Fruit fly (Drosophila melanogaster) whole organism, embryonic: ENCODE data around the gene CG31495.
A peak's percentile ranks its signal among the peaks of the same experiment; 100 is the strongest.

Experiments used
- Atf6 ChIP-seq: fragments of 200-800 bp; sonication (Bioruptor generic); IDR thresholded peaks from 2 replicates; pipeline ENCODE4 v1.3.6; 2022; ENCODE audit warnings: missing biosample characterization, missing genetic modification characterization
- BEAF-32 ChIP-seq: fragments of 200-800 bp; sonication (Bioruptor generic); optimal IDR thresholded peaks from 3 replicates; lab custom pipeline; 2017; ENCODE audit warnings: missing biosample characterization, missing genetic modification characterization, mild to moderate bottlenecking, moderate library complexity, missing genetic modification reagents
- C15 ChIP-seq: fragments of 200-800 bp; sonication (Bioruptor generic); IDR thresholded peaks from 3 replicates; pipeline ENCODE4 v1.3.6; 2022; ENCODE audit warnings: missing biosample characterization, missing genetic modification characterization
- CG10274 ChIP-seq: fragments of 200-800 bp; sonication (Bioruptor generic); optimal IDR thresholded peaks from 3 replicates; lab custom pipeline; 2017; ENCODE audit warnings: missing biosample characterization, mild to moderate bottlenecking, missing genetic modification characterization
- CG10654 ChIP-seq: fragments of 200-800 bp; sonication (Bioruptor generic); optimal IDR thresholded peaks from 2 replicates; lab custom pipeline; 2016; ENCODE audit warnings: missing biosample characterization, missing genetic modification characterization
- CG10979 ChIP-seq: fragments of 200-800 bp; sonication (Bioruptor generic); optimal IDR thresholded peaks from 2 replicates; lab custom pipeline; 2018; ENCODE audit warnings: missing biosample characterization, mild to moderate bottlenecking, missing genetic modification characterization, moderate library complexity
- CG11696 ChIP-seq: fragments of 200-800 bp; sonication (Bioruptor generic); IDR thresholded peaks from 2 replicates; pipeline ENCODE4 v1.3.6; 2022; ENCODE audit warnings: missing biosample characterization, missing genetic modification characterization
- CG12659 ChIP-seq: fragments of 200-800 bp; sonication (Bioruptor generic); optimal IDR thresholded peaks from 3 replicates; lab custom pipeline; 2017; ENCODE audit warnings: mild to moderate bottlenecking, missing biosample characterization, missing genetic modification reagents, missing genetic modification characterization
- CG13624 ChIP-seq: fragments of 200-800 bp; sonication (Bioruptor generic); optimal IDR thresholded peaks from 2 replicates; lab custom pipeline; 2016; ENCODE audit warnings: missing biosample characterization, missing genetic modification characterization
- CG18476 ChIP-seq: fragments of 200-800 bp; sonication (Bioruptor generic); optimal IDR thresholded peaks from 2 replicates; lab custom pipeline; 2016; ENCODE audit warnings: missing biosample characterization, mild to moderate bottlenecking, missing genetic modification characterization
- CG34376 ChIP-seq: fragments of 200-800 bp; sonication (Bioruptor generic); optimal IDR thresholded peaks from 2 replicates; lab custom pipeline; 2018; ENCODE audit warnings: missing biosample characterization, mild to moderate bottlenecking, missing genetic modification characterization
- CG4282 ChIP-seq: fragments of 200-800 bp; sonication (Bioruptor generic); optimal IDR thresholded peaks from 2 replicates; lab custom pipeline; 2016; ENCODE audit warnings: missing biosample characterization, missing genetic modification characterization
- CG4424 ChIP-seq: fragments of 200-800 bp; sonication (Bioruptor generic); optimal IDR thresholded peaks from 3 replicates; lab custom pipeline; 2016; ENCODE audit warnings: missing biosample characterization, missing genetic modification characterization
- CG6689 ChIP-seq: fragments of 200-800 bp; sonication (Bioruptor generic); IDR thresholded peaks from 2 replicates; pipeline ENCODE4 v1.3.6; 2022; ENCODE audit warnings: missing biosample characterization, missing genetic modification characterization
- CG8388 ChIP-seq: fragments of 200-800 bp; sonication (Bioruptor generic); optimal IDR thresholded peaks from 2 replicates; lab custom pipeline; 2019; ENCODE audit warnings: missing biosample characterization, mild to moderate bottlenecking, missing genetic modification characterization, moderate library complexity
- CG9727 ChIP-seq: fragments of 200-800 bp; sonication (Bioruptor generic); optimal IDR thresholded peaks from 3 replicates; lab custom pipeline; 2017; ENCODE audit warnings: missing biosample characterization, mild to moderate bottlenecking, missing genetic modification characterization
- CHES-1-like ChIP-seq: fragments of 200-800 bp; sonication (Bioruptor generic); optimal IDR thresholded peaks from 2 replicates; lab custom pipeline; 2016; ENCODE audit warnings: missing biosample characterization, missing genetic modification characterization
- E2f1 ChIP-seq: fragments of 200-800 bp; sonication (Bioruptor generic); IDR thresholded peaks from 2 replicates; pipeline ENCODE4 v1.3.6; 2022; ENCODE audit warnings: missing biosample characterization, missing genetic modification characterization
- Fer3 ChIP-seq: fragments of 200-800 bp; sonication (Bioruptor generic); optimal IDR thresholded peaks from 2 replicates; lab custom pipeline; 2018; ENCODE audit warnings: missing biosample characterization, mild to moderate bottlenecking, missing genetic modification characterization, moderate library complexity
- Gsc ChIP-seq: fragments of 200-800 bp; sonication (Bioruptor generic); IDR thresholded peaks from 2 replicates; pipeline ENCODE4 v1.3.6; 2022; ENCODE audit warnings: missing biosample characterization, missing genetic modification characterization
- HLH54F ChIP-seq: fragments of 200-800 bp; sonication (Bioruptor generic); optimal IDR thresholded peaks from 3 replicates; lab custom pipeline; 2016; ENCODE audit warnings: missing biosample characterization, missing genetic modification characterization
- Hand ChIP-seq: fragments of 200-800 bp; sonication (Bioruptor generic); optimal IDR thresholded peaks from 2 replicates; lab custom pipeline; 2017; ENCODE audit warnings: mild to moderate bottlenecking, missing biosample characterization, missing genetic modification reagents, missing genetic modification characterization
- Hr39 ChIP-seq: fragments of >200 bp; optimal IDR thresholded peaks from 2 replicates; lab custom pipeline; 2017
- Max ChIP-seq: fragments of 200-800 bp; sonication (Bioruptor generic); optimal IDR thresholded peaks from 2 replicates; lab custom pipeline; 2016; ENCODE audit warnings: missing biosample characterization, mild to moderate bottlenecking, missing genetic modification characterization
- Neu2 ChIP-seq: fragments of 200-800 bp; sonication (Bioruptor generic); optimal IDR thresholded peaks from 3 replicates; lab custom pipeline; 2016; ENCODE audit warnings: missing biosample characterization, missing genetic modification characterization, borderline replicate concordance
- Oli ChIP-seq: fragments of 200-800 bp; sonication (Bioruptor generic); optimal IDR thresholded peaks from 2 replicates; lab custom pipeline; 2018; ENCODE audit warnings: missing biosample characterization, mild to moderate bottlenecking, missing genetic modification characterization, moderate library complexity
- Side ChIP-seq: fragments of 200-800 bp; sonication (Bioruptor generic); optimal IDR thresholded peaks from 2 replicates; lab custom pipeline; 2016; ENCODE audit warnings: missing biosample characterization, missing genetic modification characterization
- abd-A ChIP-seq: fragments of 200-800 bp; sonication (Bioruptor generic); optimal IDR thresholded peaks from 3 replicates; lab custom pipeline; 2019; ENCODE audit warnings: missing biosample characterization, mild to moderate bottlenecking, missing genetic modification characterization, moderate library complexity
- ac ChIP-seq: fragments of 200-800 bp; sonication (Bioruptor generic); optimal IDR thresholded peaks from 3 replicates; lab custom pipeline; 2017; ENCODE audit warnings: missing biosample characterization, mild to moderate bottlenecking, missing genetic modification characterization
- az2 ChIP-seq: fragments of 200-800 bp; sonication (Bioruptor generic); optimal IDR thresholded peaks from 3 replicates; lab custom pipeline; 2016; ENCODE audit warnings: missing biosample characterization, missing genetic modification characterization
- bcd ChIP-seq: fragments of 200-800 bp; sonication (Bioruptor generic); optimal IDR thresholded peaks from 2 replicates; lab custom pipeline; 2017; ENCODE audit warnings: missing biosample characterization, mild to moderate bottlenecking, missing genetic modification characterization
- caup ChIP-seq: fragments of 200-800 bp; sonication (Bioruptor generic); optimal IDR thresholded peaks from 3 replicates; lab custom pipeline; 2017; ENCODE audit warnings: missing biosample characterization, mild to moderate bottlenecking, missing genetic modification characterization, moderate library complexity; ENCODE audit not compliant: severe bottlenecking
- crol ChIP-seq: fragments of 200-800 bp; sonication (Bioruptor generic); IDR thresholded peaks from 2 replicates; pipeline ENCODE4 v1.3.6; 2022; ENCODE audit warnings: missing biosample characterization, missing genetic modification characterization
- cwo ChIP-seq: fragments of 200-800 bp; sonication (Bioruptor generic); optimal IDR thresholded peaks from 3 replicates; lab custom pipeline; 2017; ENCODE audit warnings: missing biosample characterization, missing genetic modification characterization, mild to moderate bottlenecking, moderate library complexity, missing genetic modification reagents
- ems ChIP-seq: fragments of 200-800 bp; sonication (Bioruptor generic); optimal IDR thresholded peaks from 3 replicates; lab custom pipeline; 2016; ENCODE audit warnings: missing biosample characterization, missing genetic modification characterization
- gsb-n ChIP-seq: fragments of 200-800 bp; sonication (Bioruptor generic); optimal IDR thresholded peaks from 3 replicates; lab custom pipeline; 2018; ENCODE audit warnings: missing biosample characterization, mild to moderate bottlenecking, missing genetic modification characterization
- gt ChIP-seq: fragments of 200-800 bp; sonication (Bioruptor generic); IDR thresholded peaks from 2 replicates; pipeline ENCODE4 v1.3.6; 2022; ENCODE audit warnings: missing biosample characterization, missing genetic modification characterization
- lola ChIP-seq, 3 experiments: fragments of >200 bp in 2 of 3; fragments of 200-800 bp in 1 of 3; sonication (Bioruptor generic) in 1 of 3; optimal IDR thresholded peaks; 2 replicates each; lab custom pipeline; 2017 to 2019; ENCODE audit warnings: missing biosample characterization in 3 of 3, missing genetic modification characterization in 3 of 3, mild to moderate bottlenecking in 1 of 3, moderate library complexity in 1 of 3
- nom ChIP-seq: fragments of 200-800 bp; sonication (Bioruptor generic); optimal IDR thresholded peaks from 2 replicates; lab custom pipeline; 2017; ENCODE audit warnings: missing biosample characterization, missing genetic modification characterization, mild to moderate bottlenecking, moderate library complexity, missing genetic modification reagents
- scrt ChIP-seq: fragments of 200-800 bp; sonication (Bioruptor generic); optimal IDR thresholded peaks from 2 replicates; lab custom pipeline; 2018; ENCODE audit warnings: missing biosample characterization, mild to moderate bottlenecking, missing genetic modification characterization, moderate library complexity
- slbo ChIP-seq: fragments of 200-800 bp; sonication (Bioruptor generic); IDR thresholded peaks from 2 replicates; pipeline ENCODE4 v1.3.6; 2022; ENCODE audit warnings: missing biosample characterization, missing genetic modification characterization
- sqz ChIP-seq: fragments of 200-800 bp; sonication (Bioruptor generic); optimal IDR thresholded peaks from 3 replicates; lab custom pipeline; 2018; ENCODE audit warnings: missing biosample characterization, mild to moderate bottlenecking, missing genetic modification characterization
- toy ChIP-seq: fragments of 200-800 bp; sonication (Bioruptor generic); IDR thresholded peaks from 2 replicates; pipeline ENCODE4 v1.3.6; 2022; ENCODE audit warnings: missing biosample characterization, missing genetic modification characterization
- twi ChIP-seq: fragments of 200-800 bp; optimal IDR thresholded peaks from 2 replicates; lab custom pipeline; 2019; ENCODE audit warnings: missing biosample characterization, mild to moderate bottlenecking, missing genetic modification characterization, moderate library complexity
- tx ChIP-seq: fragments of 200-800 bp; sonication (Bioruptor generic); optimal IDR thresholded peaks from 2 replicates; lab custom pipeline; 2016; ENCODE audit warnings: missing biosample characterization, missing genetic modification characterization
- vfl ChIP-seq: fragments of 200-800 bp; sonication (Bioruptor generic); optimal IDR thresholded peaks from 2 replicates; lab custom pipeline; 2016; ENCODE audit warnings: missing biosample characterization, missing genetic modification characterization
- zen2 ChIP-seq: fragments of 200-800 bp; sonication (Bioruptor generic); IDR thresholded peaks from 3 replicates; pipeline ENCODE4 v1.3.6; 2022; ENCODE audit warnings: missing biosample characterization, missing genetic modification characterization; ENCODE audit not compliant: partially characterized antibody
- zfh2 ChIP-seq: fragments of 200-800 bp; sonication (Bioruptor generic); optimal IDR thresholded peaks from 2 replicates; lab custom pipeline; 2016; ENCODE audit warnings: missing biosample characterization, missing genetic modification characterization

The CG31495 gene

DNA sequence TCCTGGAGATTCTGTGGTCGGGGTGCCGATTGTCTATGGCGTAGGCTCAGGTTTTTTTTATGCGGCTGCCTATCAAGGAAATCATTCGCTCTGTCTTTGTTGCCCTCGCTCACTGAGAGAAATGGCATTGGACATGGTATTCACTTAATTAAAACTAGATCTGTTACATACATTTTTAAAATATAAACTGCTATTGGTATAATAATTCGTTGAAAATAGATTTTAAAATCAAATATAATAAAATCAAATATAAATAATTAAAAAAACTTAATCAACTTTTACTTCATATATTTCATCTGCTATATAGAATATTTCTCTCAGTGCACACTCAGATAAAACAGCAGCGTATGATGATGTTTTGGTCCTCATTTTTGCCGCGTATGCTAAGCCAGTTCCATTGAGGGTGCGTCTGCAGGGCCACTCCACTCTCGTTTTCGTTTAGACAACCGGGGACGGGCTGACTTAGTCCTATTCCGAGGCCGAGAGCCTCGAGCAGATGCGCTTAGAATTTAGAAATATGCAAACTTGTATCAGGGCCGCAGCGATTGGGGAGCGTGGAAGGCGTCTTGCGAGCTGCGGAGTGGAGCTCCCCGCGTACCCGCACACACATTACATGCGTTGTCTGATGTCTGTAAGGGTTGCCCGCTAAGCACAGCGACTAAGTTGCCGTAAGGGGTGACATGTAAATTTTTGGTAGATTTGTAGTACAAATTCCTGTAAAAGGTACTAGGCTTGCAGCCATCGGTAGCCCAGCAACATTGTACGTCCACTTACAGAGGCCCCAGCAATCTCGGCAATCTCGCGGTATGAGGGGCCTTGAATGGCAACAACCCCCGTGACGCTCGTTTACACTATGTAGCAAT lies 39.9 kb downstream of the CG31495 start (continued):
- TF ChIP-seq gt (GFP tag; lab: Robert Waterston, UW): no peak
- TF ChIP-seq CG10979 (tag; lab: Kevin White, UChicago): peak; percentile 72
- no peak for TF ChIP-seq CG4282 (GFP tag; lab: Kevin White, UChicago)
- TF ChIP-seq bcd (GFP tag; lab: Kevin White, UChicago): no peak
- no peak for TF ChIP-seq Side (GFP tag; lab: Kevin White, UChicago)
- no peak for TF ChIP-seq E2f1 (GFP tag; lab: Robert Waterston, UW)
- no peak for TF ChIP-seq nom (GFP tag; lab: Kevin White, UChicago)
- TF ChIP-seq cwo (GFP tag; lab: Kevin White, UChicago): no peak
- TF ChIP-seq CG4424 (GFP tag; lab: Kevin White, UChicago): peak; percentile 56
- TF ChIP-seq Gsc (GFP tag; lab: Robert Waterston, UW): no peak
- peak; percentile 40 for TF ChIP-seq CG8388 (GFP tag; lab: Kevin White, UChicago)
- no peak for TF ChIP-seq HLH54F (GFP tag; lab: Kevin White, UChicago)
- TF ChIP-seq CG12659 (GFP tag; lab: Kevin White, UChicago): peak; percentile 27
- TF ChIP-seq zfh2: no peak
- TF ChIP-seq CG13624 (GFP tag; lab: Kevin White, UChicago): no peak
- peak; percentile 62 for TF ChIP-seq gsb-n (tag; lab: Kevin White, UChicago)
- TF ChIP-seq scrt: no peak
- no peak for TF ChIP-seq vfl (GFP tag; lab: Kevin White, UChicago)
- TF ChIP-seq CG6689 (GFP tag; lab: Robert Waterston, UW): no peak
- TF ChIP-seq Hand (GFP tag; lab: Kevin White, UChicago): peak; percentile 31
- TF ChIP-seq az2 (GFP tag; lab: Kevin White, UChicago): peak; percentile 49
- TF ChIP-seq toy (GFP tag; lab: Robert Waterston, UW): no peak
- peak; percentile 76 for TF ChIP-seq crol (GFP tag; lab: Robert Waterston, UW)
- no peak for TF ChIP-seq C15 (GFP tag; lab: Robert Waterston, UW)
- TF ChIP-seq abd-A: peak; percentile 96
- no peak for TF ChIP-seq CG11696 (GFP tag; lab: Robert Waterston, UW)
- TF ChIP-seq tx: no peak
- TF ChIP-seq CG34376 (GFP tag; lab: Kevin White, UChicago): no peak
- TF ChIP-seq Oli: peak; percentile 41
- no peak for TF ChIP-seq ems
- no peak for TF ChIP-seq zen2 (GFP tag; lab: Robert Waterston, UW)
- peak; percentile 10 for TF ChIP-seq Fer3 (tag; lab: Kevin White, UChicago)
- no peak for TF ChIP-seq Hr39 (lab: Kevin White, UChicago)
- TF ChIP-seq Neu2: no peak
- peak; percentile 29; the same call in 1 of the 2 replicates for TF ChIP-seq slbo (GFP tag; lab: Robert Waterston, UW)
- no peak for TF ChIP-seq CG10274 (GFP tag; lab: Kevin White, UChicago)
- no peak for TF ChIP-seq twi (tag; lab: Kevin White, UChicago)
- peak in 1 of 3 experiments; percentile 63 for TF ChIP-seq lola (GFP tag; optimal IDR thresholded peaks at IDR 0.05; lab: Kevin White, UChicago)
- peak; percentile 76 for TF ChIP-seq sqz (GFP tag; lab: Kevin White, UChicago)
- peak; percentile 18 for TF ChIP-seq ac (GFP tag; lab: Kevin White, UChicago)
- TF ChIP-seq CHES-1-like: no peak
- no peak for TF ChIP-seq BEAF-32
- TF ChIP-seq CG10654 (GFP tag; lab: Kevin White, UChicago): no peak
- TF ChIP-seq CG9727 (GFP tag; lab: Kevin White, UChicago): peak; percentile 82
- no peak for TF ChIP-seq CG18476 (GFP tag; lab: Kevin White, UChicago)
- TF ChIP-seq Atf6 (GFP tag; lab: Robert Waterston, UW): no peak
- TF ChIP-seq Max (GFP tag; lab: Kevin White, UChicago): no peak
- TF ChIP-seq caup (GFP tag; lab: Kevin White, UChicago): peak; percentile 18
- TF ChIP-seq, all 482 proteins: peak for 103
